Worm (Caenorhabditis elegans) whole organism, young adult: ENCODE results near the gene crt-1.

Source experiments
- ceh-58 ChIP-seq: fragments of 200-800 bp; sonication (Bioruptor generic); IDR thresholded peaks from 2 replicates; pipeline ENCODE4 v1.3.6; 2022; ENCODE audit warnings: missing genetic modification characterization, missing compliant biosample characterization
- nfya-2 ChIP-seq: fragments of 200-800 bp; sonication (Bioruptor generic); IDR thresholded peaks from 2 replicates; pipeline ENCODE4 v1.3.6; 2022; ENCODE audit warnings: missing genetic modification reagents, missing genetic modification characterization, missing compliant biosample characterization
- nhr-27 ChIP-seq: fragments of 200-800 bp; sonication (Bioruptor generic); optimal IDR thresholded peaks from 2 replicates; lab custom pipeline; 2018; ENCODE audit warnings: mild to moderate bottlenecking, missing genetic modification characterization, moderate library complexity, missing compliant biosample characterization
- unc-62 ChIP-seq: fragments of 150-350 bp; optimal IDR thresholded peaks from 2 replicates; lab custom pipeline; 2014; ENCODE audit warnings: missing biosample characterization, missing genetic modification reagents, missing genetic modification characterization

DNA sequence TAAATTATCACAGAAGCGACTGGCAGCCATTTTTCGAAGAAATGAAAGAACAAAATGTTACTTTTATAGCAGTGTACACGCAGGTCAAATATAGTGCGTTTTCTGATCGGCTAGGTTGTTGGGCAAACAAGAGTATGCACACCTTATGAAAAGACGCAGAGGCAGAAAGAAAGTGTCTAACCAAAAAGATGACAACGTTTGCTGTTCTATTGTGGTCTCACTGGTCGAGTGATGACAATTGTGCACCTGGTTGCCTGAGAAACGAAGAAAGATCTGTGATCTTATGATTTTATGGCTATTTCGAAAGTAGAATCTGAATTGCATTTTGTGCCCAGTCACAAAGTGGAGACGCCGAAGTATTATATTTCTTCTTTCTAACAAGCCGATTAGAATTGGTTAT is 10.2 kb upstream of the crt-1 start, which contains the start of gene F17A9.4:
- TF ChIP-seq nfya-2 (no peak), ceh-58 (GFP tag; lab: Robert Waterston, UW) (no peak), unc-62 (GFP tag; lab: Kevin White, UChicago) (no peak), nhr-27 (tag; lab: Kevin White, UChicago) (no peak)
